Fruit fly (Drosophila melanogaster) whole organism, pupa: Measurements from ENCODE around the gene Dcps.

Source experiments
- CG10348 ChIP-seq: fragments of 200-800 bp; sonication (Bioruptor generic); IDR thresholded peaks from 2 replicates; pipeline ENCODE4 v1.3.6; 2022; ENCODE audit warnings: missing biosample characterization, missing genetic modification characterization
- CG12605 ChIP-seq: fragments of 200-800 bp; sonication (Bioruptor generic); IDR thresholded peaks from 2 replicates; pipeline ENCODE4 v1.3.6; 2022; ENCODE audit warnings: missing biosample characterization, missing genetic modification characterization
- CG13204 ChIP-seq: fragments of 200-800 bp; sonication (Bioruptor generic); optimal IDR thresholded peaks from 2 replicates; lab custom pipeline; 2018; ENCODE audit warnings: missing biosample characterization, mild to moderate bottlenecking, missing genetic modification characterization, moderate library complexity
- CG14655 ChIP-seq: fragments of 200-800 bp; sonication (Bioruptor generic); optimal IDR thresholded peaks from 3 replicates; lab custom pipeline; 2017; ENCODE audit warnings: mild to moderate bottlenecking, missing biosample characterization, missing genetic modification reagents, missing genetic modification characterization
- CG15710 ChIP-seq: fragments of 200-800 bp; sonication (Bioruptor generic); optimal IDR thresholded peaks from 2 replicates; lab custom pipeline; 2018; ENCODE audit warnings: missing biosample characterization, mild to moderate bottlenecking, missing genetic modification characterization, moderate library complexity
- CG17806 ChIP-seq: fragments of 200-800 bp; sonication (Bioruptor generic); optimal IDR thresholded peaks from 2 replicates; lab custom pipeline; 2018; ENCODE audit warnings: missing biosample characterization, mild to moderate bottlenecking, missing genetic modification characterization, moderate library complexity
- CG32121 ChIP-seq: fragments of 200-800 bp; sonication (Bioruptor generic); IDR thresholded peaks from 2 replicates; pipeline ENCODE4 v1.3.6; 2022; ENCODE audit warnings: missing biosample characterization, missing genetic modification characterization
- CG34367 ChIP-seq: fragments of 200-800 bp; sonication (Bioruptor generic); optimal IDR thresholded peaks from 2 replicates; lab custom pipeline; 2018; ENCODE audit warnings: missing biosample characterization, mild to moderate bottlenecking, missing genetic modification characterization
- CG4496 ChIP-seq: fragments of 200-800 bp; sonication (Bioruptor generic); IDR thresholded peaks from 3 replicates; pipeline ENCODE4 v1.3.6; 2022; ENCODE audit warnings: missing biosample characterization, missing genetic modification characterization
- CG8159 ChIP-seq: fragments of 200-800 bp; sonication (Bioruptor generic); optimal IDR thresholded peaks from 3 replicates; lab custom pipeline; 2018; ENCODE audit warnings: missing biosample characterization, mild to moderate bottlenecking, missing genetic modification characterization, moderate library complexity
- CG8301 ChIP-seq: fragments of 200-800 bp; sonication (Bioruptor generic); optimal IDR thresholded peaks from 2 replicates; lab custom pipeline; 2018; ENCODE audit warnings: missing biosample characterization, mild to moderate bottlenecking, missing genetic modification characterization
- CG9948 ChIP-seq: fragments of 200-800 bp; sonication (Bioruptor generic); optimal IDR thresholded peaks from 2 replicates; lab custom pipeline; 2018; ENCODE audit warnings: missing biosample characterization, mild to moderate bottlenecking, missing genetic modification characterization, moderate library complexity
- D1 ChIP-seq: fragments of 200-800 bp; sonication (Bioruptor generic); optimal IDR thresholded peaks from 2 replicates; lab custom pipeline; 2018; ENCODE audit warnings: missing biosample characterization, mild to moderate bottlenecking, missing genetic modification characterization, moderate library complexity
- EcR ChIP-seq: fragments of 200-800 bp; sonication (Bioruptor generic); optimal IDR thresholded peaks from 3 replicates; lab custom pipeline; 2019; ENCODE audit warnings: missing biosample characterization, missing genetic modification characterization, mild to moderate bottlenecking, moderate library complexity, missing genetic modification reagents
- Ets98B ChIP-seq: fragments of 200-800 bp; sonication (Bioruptor generic); IDR thresholded peaks from 2 replicates; pipeline ENCODE4 v1.3.6; 2022; ENCODE audit warnings: missing biosample characterization, missing genetic modification characterization
- Pif1A ChIP-seq: fragments of 200-800 bp; sonication (Bioruptor generic); optimal IDR thresholded peaks from 3 replicates; lab custom pipeline; 2016; ENCODE audit warnings: missing biosample characterization, missing genetic modification characterization
- Pif1B ChIP-seq: fragments of 200-800 bp; sonication (Bioruptor generic); optimal IDR thresholded peaks from 3 replicates; lab custom pipeline; 2016; ENCODE audit warnings: missing biosample characterization, missing genetic modification characterization
- Snoo ChIP-seq: fragments of 200-800 bp; sonication (Bioruptor generic); optimal IDR thresholded peaks from 3 replicates; lab custom pipeline; 2017; ENCODE audit warnings: missing biosample characterization, mild to moderate bottlenecking, missing genetic modification characterization, inconsistent platforms
- fd96Ca ChIP-seq: fragments of 200-800 bp; sonication (Bioruptor generic); IDR thresholded peaks from 3 replicates; pipeline ENCODE4 v1.3.6; 2022; ENCODE audit warnings: missing biosample characterization, missing genetic modification characterization
- gl ChIP-seq: fragments of 200-800 bp; sonication (Bioruptor generic); optimal IDR thresholded peaks from 2 replicates; lab custom pipeline; 2018; ENCODE audit warnings: missing biosample characterization, mild to moderate bottlenecking, missing genetic modification characterization
- rn ChIP-seq: fragments of 200-800 bp; sonication (Bioruptor generic); IDR thresholded peaks from 2 replicates; pipeline ENCODE4 v1.3.6; 2022; ENCODE audit warnings: missing biosample characterization, missing genetic modification characterization

Dcps gene

DNA sequence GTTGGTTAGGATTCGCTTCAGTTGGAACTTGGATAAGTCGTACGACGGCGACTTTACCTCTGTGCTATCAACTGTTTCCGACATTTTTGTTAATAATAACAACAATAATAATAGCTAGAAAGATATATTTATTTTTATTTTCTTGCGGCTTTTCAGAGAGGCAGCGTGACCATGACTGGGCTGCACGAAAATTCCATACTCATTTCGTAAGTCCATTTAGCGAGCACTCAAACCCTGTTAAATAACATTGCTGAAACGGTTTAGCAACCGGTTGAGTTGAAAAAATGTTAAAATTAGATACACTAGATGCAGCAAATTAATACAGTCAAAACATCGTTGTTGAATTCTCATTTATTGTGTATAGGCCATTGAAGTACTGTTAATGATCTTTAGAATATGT lies at the start of gene Dcps:
TSS of gene Dcps (minus strand) at position 181 of the 400 bp plus-strand sequence.
- TF ChIP-seq fd96Ca (GFP tag; lab: Robert Waterston, UW), result no peak
- no peak for TF ChIP-seq CG13204
- no peak for TF ChIP-seq CG8159 (tag; lab: Kevin White, UChicago)
- no peak for TF ChIP-seq D1
- TF ChIP-seq Snoo, result no peak
- no peak for TF ChIP-seq CG14655 (GFP tag; lab: Kevin White, UChicago)
- no peak for TF ChIP-seq CG15710 (tag; lab: Kevin White, UChicago)
- TF ChIP-seq CG9948, result no peak
- no peak for TF ChIP-seq CG8301 (tag; lab: Kevin White, UChicago)
- no peak for TF ChIP-seq EcR
- no peak for TF ChIP-seq CG32121 (GFP tag; lab: Robert Waterston, UW)

DNA sequence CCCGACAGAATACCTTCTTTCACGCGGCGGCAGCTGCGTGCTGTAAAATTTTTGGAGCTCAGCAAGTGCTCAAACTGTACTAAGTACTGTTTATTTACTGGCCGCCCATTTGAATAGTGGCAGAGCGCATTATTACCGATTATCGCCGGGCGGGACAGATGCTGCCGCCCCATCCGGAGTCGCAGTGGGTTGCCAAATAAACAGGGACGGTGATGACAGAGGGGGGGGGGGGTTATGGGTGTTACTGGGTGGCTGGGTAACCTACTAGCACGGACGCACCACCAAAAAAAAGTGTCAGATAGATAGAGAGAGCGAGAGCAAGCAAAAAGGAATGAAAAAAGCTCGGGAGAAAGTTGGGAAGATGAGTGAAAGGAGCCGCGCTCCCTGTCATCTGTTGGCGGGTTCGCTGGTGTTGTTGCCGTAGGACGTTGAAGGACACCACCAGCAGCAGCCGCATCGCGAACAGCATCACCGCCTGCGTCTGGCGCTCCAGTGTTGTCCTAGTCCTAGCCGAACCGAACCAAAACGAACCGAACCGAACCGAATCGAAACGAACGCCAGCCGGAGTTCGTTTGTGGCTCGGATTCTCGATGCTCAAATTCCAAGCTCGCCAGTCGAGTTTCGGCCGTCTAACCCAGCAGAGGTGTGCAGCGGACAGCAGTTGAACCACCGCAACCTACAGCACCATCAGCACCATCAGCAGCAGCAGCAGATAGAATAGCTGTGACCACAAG lies 47.3 kb upstream of the Dcps start, which contains the start of gene CG11000:
TSS of gene CG11000 (plus strand) at position 626 of the 734 bp plus-strand sequence.
- TF ChIP-seq CG13204 (peak; percentile 44), CG14655 (GFP tag; lab: Kevin White, UChicago) (no peak)

- TF ChIP-seq CG4496 (GFP tag; lab: Robert Waterston, UW) (no peak), rn (GFP tag; lab: Robert Waterston, UW) (no peak), Snoo (no peak), CG15710 (tag; lab: Kevin White, UChicago) (no peak), CG10348 (GFP tag; lab: Robert Waterston, UW) (no peak), CG32121 (GFP tag; lab: Robert Waterston, UW) (no peak), CG8301 (tag; lab: Kevin White, UChicago) (no peak), CG12605 (GFP tag; lab: Robert Waterston, UW) (no peak), CG9948 (no peak), Pif1A (GFP tag; lab: Kevin White, UChicago) (no peak), gl (tag; lab: Kevin White, UChicago) (no peak)
- TF ChIP-seq, all 21 proteins: peak for 0
These were observed 43.1 kb upstream of the Dcps start for dm6 chr3R:5797709-5798108.

DNA sequence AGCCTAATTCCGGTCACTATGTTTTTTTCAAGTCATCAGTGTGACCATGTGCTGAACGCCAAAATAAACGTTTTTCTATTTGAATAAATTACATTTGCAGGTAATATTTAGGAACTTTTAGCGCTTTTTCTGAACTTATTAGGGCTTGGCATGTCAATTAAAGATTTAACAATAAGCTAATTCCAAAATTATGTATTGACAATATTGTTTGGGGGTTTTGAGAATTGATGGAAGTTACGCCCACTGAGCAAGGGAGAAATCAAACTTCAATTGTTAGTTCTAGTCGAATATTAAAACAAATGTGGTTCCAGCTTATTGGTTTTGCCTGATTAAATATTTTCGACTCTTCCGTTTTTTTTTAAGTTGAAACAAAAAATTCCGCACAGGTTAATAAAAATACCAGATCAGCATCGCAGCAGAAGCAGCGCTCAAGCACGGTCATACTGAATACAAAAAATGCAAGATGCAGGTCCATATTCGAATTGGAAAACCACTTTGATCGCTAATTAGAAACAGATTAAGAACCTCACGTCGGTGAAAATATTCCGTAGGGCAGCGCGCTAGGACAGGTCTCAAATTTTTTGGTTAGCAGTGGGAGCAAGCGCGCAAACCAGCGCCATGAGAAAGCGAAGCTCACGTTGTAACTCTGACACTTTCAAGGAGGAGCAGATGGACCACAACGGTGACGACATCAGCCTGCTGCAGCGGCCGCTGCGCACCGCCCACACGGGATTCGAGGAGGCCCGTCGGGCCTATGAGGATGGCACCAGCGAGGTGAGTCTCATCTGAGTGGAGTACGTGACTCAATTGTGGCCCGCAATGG lies 39.9 kb upstream of the Dcps start, which contains the start of the genes PSMG1 and CG10979:
TSS of gene PSMG1 (minus strand) at position 51 of the 823 bp plus-strand sequence.
TSS of gene CG10979 (plus strand) at position 439 of the 823 bp plus-strand sequence.
- TF ChIP-seq CG8301 (tag; lab: Kevin White, UChicago) (no peak), CG34367 (tag; lab: Kevin White, UChicago) (no peak), CG8159 (tag; lab: Kevin White, UChicago) (no peak), fd96Ca (GFP tag; lab: Robert Waterston, UW) (no peak), CG15710 (tag; lab: Kevin White, UChicago) (no peak), EcR (no peak), rn (GFP tag; lab: Robert Waterston, UW) (no peak), gl (tag; lab: Kevin White, UChicago) (no peak), CG17806 (no peak), CG4496 (GFP tag; lab: Robert Waterston, UW) (no peak), CG13204 (no peak), Snoo (no peak), CG9948 (no peak), CG32121 (GFP tag; lab: Robert Waterston, UW) (no peak), Pif1B (GFP tag; lab: Kevin White, UChicago) (no peak), D1 (no peak), CG14655 (GFP tag; lab: Kevin White, UChicago) (no peak), CG12605 (GFP tag; lab: Robert Waterston, UW) (no peak), CG10348 (GFP tag; lab: Robert Waterston, UW) (no peak)

- TF ChIP-seq CG4496 (GFP tag; lab: Robert Waterston, UW) (peak; percentile 99), Pif1A (GFP tag; lab: Kevin White, UChicago) (peak; percentile 99), CG8159 (tag; lab: Kevin White, UChicago) (peak; percentile 99), CG10348 (GFP tag; lab: Robert Waterston, UW) (peak; percentile 97), CG32121 (GFP tag; lab: Robert Waterston, UW) (peak; percentile 99), Ets98B (peak; percentile 98), gl (tag; lab: Kevin White, UChicago) (peak; percentile 98), CG17806 (peak; percentile 99), Pif1B (GFP tag; lab: Kevin White, UChicago) (peak; percentile 99), CG14655 (GFP tag; lab: Kevin White, UChicago) (peak; percentile 99), CG8301 (tag; lab: Kevin White, UChicago) (peak; percentile 99), rn (GFP tag; lab: Robert Waterston, UW) (peak; percentile 96), CG9948 (peak; percentile 99), CG13204 (peak; percentile 92), Snoo (peak; percentile 99), fd96Ca (GFP tag; lab: Robert Waterston, UW) (peak; percentile 99), EcR (peak; percentile 63), D1 (no peak), CG12605 (GFP tag; lab: Robert Waterston, UW) (peak; percentile 98), CG34367 (tag; lab: Kevin White, UChicago) (peak; percentile 99), CG15710 (tag; lab: Kevin White, UChicago) (peak; percentile 99)
These were observed 36.9 kb upstream of the Dcps start, which contains the start of gene Hpf1 for dm6 chr3R:5791497-5791896. Gene Hpf1 (plus strand): TSS chr3R:5791879.
